Fruit fly (Drosophila melanogaster) whole organism, prepupa: ENCODE measurements around the gene rempA.

Source experiments
- CG11762 ChIP-seq: fragments of 200-800 bp; sonication (Bioruptor generic); optimal IDR thresholded peaks from 3 replicates; lab custom pipeline; 2016; ENCODE audit warnings: missing biosample characterization, missing genetic modification characterization; ENCODE audit not compliant: insufficient read depth
- CG1621 ChIP-seq: fragments of 200-800 bp; sonication (Bioruptor generic); optimal IDR thresholded peaks from 3 replicates; lab custom pipeline; 2018; ENCODE audit warnings: missing biosample characterization, mild to moderate bottlenecking, missing genetic modification characterization
- Hr39 ChIP-seq: fragments of 200-800 bp; sonication (Bioruptor generic); optimal IDR thresholded peaks from 2 replicates; lab custom pipeline; 2016; ENCODE audit warnings: missing biosample characterization, missing genetic modification characterization
- Hr4 ChIP-seq: fragments of 200-800 bp; sonication (Bioruptor generic); optimal IDR thresholded peaks from 3 replicates; lab custom pipeline; 2016; ENCODE audit warnings: missing biosample characterization, missing genetic modification characterization
- Sox102F ChIP-seq: fragments of 200-800 bp; sonication (Bioruptor generic); optimal IDR thresholded peaks from 2 replicates; lab custom pipeline; 2016; ENCODE audit warnings: missing biosample characterization, mild to moderate bottlenecking, missing genetic modification characterization
- Sox14 ChIP-seq: fragments of 200-800 bp; sonication (Bioruptor generic); optimal IDR thresholded peaks from 3 replicates; lab custom pipeline; 2016; ENCODE audit warnings: missing biosample characterization, missing genetic modification characterization
- fd85E ChIP-seq: fragments of 200-800 bp; sonication (Bioruptor generic); optimal IDR thresholded peaks from 3 replicates; lab custom pipeline; 2016; ENCODE audit warnings: missing biosample characterization, missing genetic modification characterization
- topi ChIP-seq: fragments of 200-800 bp; sonication (Bioruptor generic); optimal IDR thresholded peaks from 3 replicates; lab custom pipeline; 2016; ENCODE audit warnings: missing biosample characterization, missing genetic modification characterization
- vri ChIP-seq: fragments of 200-800 bp; sonication (Bioruptor generic); optimal IDR thresholded peaks from 3 replicates; lab custom pipeline; 2016; ENCODE audit warnings: missing biosample characterization, mild to moderate bottlenecking, missing genetic modification characterization

DNA sequence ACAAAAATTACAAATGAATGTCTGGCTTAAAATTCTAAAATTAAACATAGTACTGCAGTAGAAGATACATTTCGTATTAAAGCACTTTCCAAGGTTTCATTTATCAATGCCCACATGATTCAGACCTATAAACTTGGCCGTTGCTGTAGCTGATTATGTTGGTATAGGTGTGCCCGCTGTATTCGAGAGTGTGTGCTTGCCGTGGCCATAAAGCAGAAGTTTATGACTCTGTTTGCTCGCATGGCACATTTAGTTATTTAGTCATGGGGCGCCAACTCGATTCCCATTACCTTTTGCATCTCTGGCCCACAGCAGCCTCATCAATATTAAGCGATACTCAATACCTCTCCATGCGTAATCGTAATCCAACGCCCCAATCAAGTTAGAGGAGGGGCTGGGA, 47.1 kb downstream of the rempA start:
- no peak for TF ChIP-seq CG11762
- TF ChIP-seq Hr39 (GFP tag; lab: Kevin White, UChicago) = no peak
- no peak for TF ChIP-seq vri (GFP tag; lab: Kevin White, UChicago)
- TF ChIP-seq Sox14 (GFP tag; lab: Kevin White, UChicago) = no peak
- TF ChIP-seq Sox102F (GFP tag; lab: Kevin White, UChicago) = no peak
- no peak for TF ChIP-seq Hr4 (GFP tag; lab: Kevin White, UChicago)
- TF ChIP-seq CG1621 (tag; lab: Kevin White, UChicago) = no peak
- TF ChIP-seq fd85E (GFP tag; lab: Kevin White, UChicago) = no peak
- no peak for TF ChIP-seq topi (GFP tag; lab: Kevin White, UChicago)
